Worm (Caenorhabditis elegans) whole organism, young adult: Measurements from ENCODE around the gene C02F12.5.

Experiments used
- B0035.1 ChIP-seq: sonication (generic microtip); optimal IDR thresholded peaks from 2 replicates; lab custom pipeline; 2016; ENCODE audit warnings: missing genetic modification characterization, mild to moderate bottlenecking, missing compliant biosample characterization, missing genotype, missing genetic modification reagents
- C06A6.2 ChIP-seq: fragments of 200-800 bp; sonication (Bioruptor generic); conservative IDR thresholded peaks from 2 replicates; pipeline ENCODE4 v1.3.6; 2022; ENCODE audit warnings: missing genetic modification characterization, missing compliant biosample characterization
- C17E4.6 ChIP-seq: fragments of 200-800 bp; sonication (Bioruptor generic); IDR thresholded peaks from 2 replicates; pipeline ENCODE4 v1.3.6; 2022; ENCODE audit warnings: missing genetic modification reagents, missing genetic modification characterization, missing compliant biosample characterization
- F22D6.2 ChIP-seq: sonication (generic microtip); optimal IDR thresholded peaks from 2 replicates; lab custom pipeline; 2016; ENCODE audit warnings: mild to moderate bottlenecking, missing genetic modification characterization, missing compliant biosample characterization
- F23B12.7 ChIP-seq: sonication (generic microtip); optimal IDR thresholded peaks from 2 replicates; lab custom pipeline; 2017; ENCODE audit warnings: missing genetic modification characterization, mild to moderate bottlenecking, missing compliant biosample characterization, antibody characterized with exemption, moderate library complexity; ENCODE audit not compliant: insufficient read depth
- F33H1.4 ChIP-seq: fragments of 200-800 bp; sonication (Bioruptor generic); IDR thresholded peaks from 2 replicates; pipeline ENCODE4 v1.3.6; 2022; ENCODE audit warnings: missing genetic modification reagents, missing genetic modification characterization, missing compliant biosample characterization
- F37B4.10 ChIP-seq: fragments of 200-800 bp; sonication (Bioruptor generic); IDR thresholded peaks from 2 replicates; pipeline ENCODE4 v1.3.6; 2022; ENCODE audit warnings: missing genetic modification characterization, missing compliant biosample characterization
- T26A5.8 ChIP-seq: sonication (generic microtip); optimal IDR thresholded peaks from 2 replicates; lab custom pipeline; 2016; ENCODE audit warnings: missing genetic modification characterization, missing compliant biosample characterization
- Y56A3A.18 ChIP-seq: fragments of 200-800 bp; sonication (Bioruptor generic); IDR thresholded peaks from 2 replicates; pipeline ENCODE4 v1.3.6; 2022; ENCODE audit warnings: missing genetic modification reagents, missing genetic modification characterization, missing compliant biosample characterization
- Y79H2A.3 ChIP-seq: fragments of 200-800 bp; sonication (Bioruptor generic); conservative IDR thresholded peaks from 2 replicates; pipeline ENCODE4 v1.3.6; 2022; ENCODE audit warnings: missing genetic modification reagents, missing genetic modification characterization, missing compliant biosample characterization
- akir-1 ChIP-seq: fragments of 200-800 bp; sonication (Bioruptor generic); optimal IDR thresholded peaks from 2 replicates; lab custom pipeline; 2018; ENCODE audit warnings: mild to moderate bottlenecking, missing genetic modification characterization, moderate library complexity, missing compliant biosample characterization
- bed-1 ChIP-seq: fragments of 200-800 bp; sonication (Bioruptor generic); IDR thresholded peaks from 2 replicates; pipeline ENCODE4 v1.3.6; 2022; ENCODE audit warnings: missing genetic modification reagents, missing genetic modification characterization, missing compliant biosample characterization
- ccch-3 ChIP-seq: fragments of 200-800 bp; sonication (Bioruptor generic); optimal IDR thresholded peaks from 2 replicates; lab custom pipeline; 2018; ENCODE audit warnings: mild to moderate bottlenecking, missing genetic modification characterization, missing compliant biosample characterization
- cebp-2 ChIP-seq: fragments of 200-800 bp; sonication (Bioruptor generic); IDR thresholded peaks from 2 replicates; pipeline ENCODE4 v1.3.6; 2022; ENCODE audit warnings: missing genetic modification characterization, missing compliant biosample characterization
- ceh-27 ChIP-seq: fragments of 200-800 bp; sonication (Bioruptor generic); optimal IDR thresholded peaks from 2 replicates; lab custom pipeline; 2018; ENCODE audit warnings: mild to moderate bottlenecking, missing genetic modification characterization, moderate library complexity, missing compliant biosample characterization
- ceh-40 ChIP-seq: fragments of 200-800 bp; sonication (Bioruptor generic); IDR thresholded peaks from 2 replicates; pipeline ENCODE4 v1.3.6; 2022; ENCODE audit warnings: missing genetic modification characterization, missing compliant biosample characterization
- ceh-91 ChIP-seq: fragments of 200-800 bp; sonication (Bioruptor generic); IDR thresholded peaks from 2 replicates; pipeline ENCODE4 v1.3.6; 2022; ENCODE audit warnings: missing genetic modification reagents, missing genetic modification characterization, missing compliant biosample characterization
- chd-7 ChIP-seq: sonication (generic microtip); optimal IDR thresholded peaks from 2 replicates; lab custom pipeline; 2016; ENCODE audit warnings: mild to moderate bottlenecking, missing genetic modification characterization, moderate library complexity, missing compliant biosample characterization
- die-1 ChIP-seq: sonication (generic microtip); optimal IDR thresholded peaks from 2 replicates; lab custom pipeline; 2016; ENCODE audit warnings: missing genotype, mild to moderate bottlenecking, missing genetic modification characterization, missing compliant biosample characterization
- dpff-1 ChIP-seq: sonication (generic microtip); optimal IDR thresholded peaks from 2 replicates; lab custom pipeline; 2017; ENCODE audit warnings: mild to moderate bottlenecking, missing genetic modification characterization, missing compliant biosample characterization
- egrh-3 ChIP-seq: fragments of 200-800 bp; sonication (Bioruptor generic); IDR thresholded peaks from 2 replicates; pipeline ENCODE4 v1.3.6; 2022; ENCODE audit warnings: missing genetic modification reagents, missing genetic modification characterization, missing compliant biosample characterization
- him-1 ChIP-seq: sonication (generic microtip); optimal IDR thresholded peaks from 2 replicates; lab custom pipeline; 2016; ENCODE audit warnings: missing genotype, missing genetic modification reagents, missing genetic modification characterization, missing compliant biosample characterization
- lin-54 ChIP-seq: fragments of 200-800 bp; sonication (Bioruptor generic); optimal IDR thresholded peaks from 2 replicates; lab custom pipeline; 2018; ENCODE audit warnings: mild to moderate bottlenecking, missing genetic modification characterization, missing compliant biosample characterization
- madf-3 ChIP-seq: fragments of 200-800 bp; sonication (Bioruptor generic); IDR thresholded peaks from 2 replicates; pipeline ENCODE4 v1.3.6; 2022; ENCODE audit warnings: missing genetic modification reagents, missing genetic modification characterization, missing compliant biosample characterization
- madf-6 ChIP-seq: fragments of 200-800 bp; sonication (Bioruptor generic); IDR thresholded peaks from 2 replicates; pipeline ENCODE4 v1.3.6; 2022; ENCODE audit warnings: missing genetic modification reagents, missing genetic modification characterization, missing compliant biosample characterization
- madf-8 ChIP-seq: fragments of 200-800 bp; sonication (Bioruptor generic); conservative IDR thresholded peaks from 2 replicates; pipeline ENCODE4 v1.3.6; 2022; ENCODE audit warnings: missing genetic modification reagents, missing genetic modification characterization, missing compliant biosample characterization
- mcd-1 ChIP-seq: fragments of 200-800 bp; sonication (Bioruptor generic); IDR thresholded peaks from 2 replicates; pipeline ENCODE4 v1.3.6; 2022; ENCODE audit warnings: missing genetic modification reagents, missing genetic modification characterization, missing compliant biosample characterization
- nfya-2 ChIP-seq: fragments of 200-800 bp; sonication (Bioruptor generic); IDR thresholded peaks from 2 replicates; pipeline ENCODE4 v1.3.6; 2022; ENCODE audit warnings: missing genetic modification reagents, missing genetic modification characterization, missing compliant biosample characterization
- nfyb-1 ChIP-seq: fragments of 200-800 bp; sonication (Bioruptor generic); IDR thresholded peaks from 2 replicates; pipeline ENCODE4 v1.3.6; 2022; ENCODE audit warnings: missing genetic modification reagents, missing genetic modification characterization, missing compliant biosample characterization
- rpc-1 ChIP-seq, 2 experiments: fragments of 150-350 bp in 1 of 2; sonication (generic microtip) in 1 of 2; optimal IDR thresholded peaks; 2 replicates each; lab custom pipeline; 2014 to 2018; ENCODE audit warnings: missing biosample characterization in 1 of 2, missing genetic modification characterization in 1 of 2, missing genetic modification reagents in 1 of 2, missing genotype in 1 of 2
- sea-2 ChIP-seq: fragments of 200-800 bp; sonication (Bioruptor generic); IDR thresholded peaks from 2 replicates; pipeline ENCODE4 v1.3.6; 2022; ENCODE audit warnings: missing genetic modification characterization, missing compliant biosample characterization
- snpc-1.3 ChIP-seq: sonication (generic microtip); optimal IDR thresholded peaks from 2 replicates; lab custom pipeline; 2017; ENCODE audit warnings: missing genetic modification characterization, mild to moderate bottlenecking, missing compliant biosample characterization, antibody characterized with exemption, moderate library complexity, missing genotype, missing genetic modification reagents; ENCODE audit not compliant: insufficient read depth
- snpc-3.4 ChIP-seq: sonication (generic microtip); optimal IDR thresholded peaks from 2 replicates; lab custom pipeline; 2017; ENCODE audit warnings: missing genetic modification characterization, mild to moderate bottlenecking, missing compliant biosample characterization, antibody characterized with exemption, moderate library complexity, missing genotype, missing genetic modification reagents
- snpc-4 ChIP-seq, 5 experiments: fragments of 150-350 bp in 1 of 5; sonication (generic microtip) in 4 of 5; optimal IDR thresholded peaks; 2 replicates each; lab custom pipeline; 2014 to 2018; ENCODE audit warnings: missing genetic modification characterization in 5 of 5, missing biosample characterization in 3 of 5, antibody characterized with exemption in 2 of 5, mild to moderate bottlenecking in 2 of 5, missing compliant biosample characterization in 2 of 5, missing genotype in 2 of 5, moderate library complexity in 2 of 5, missing genetic modification reagents in 1 of 5
- tbp1 ChIP-seq: fragments of 200-800 bp; sonication (Bioruptor generic); optimal IDR thresholded peaks from 2 replicates; lab custom pipeline; 2018; ENCODE audit warnings: mild to moderate bottlenecking, missing genetic modification characterization, missing compliant biosample characterization
- tbx-9 ChIP-seq: sonication (generic microtip); optimal IDR thresholded peaks from 2 replicates; lab custom pipeline; 2016; ENCODE audit warnings: borderline replicate concordance, missing genetic modification characterization, inconsistent platforms, missing compliant biosample characterization
- ztf-18 ChIP-seq: sonication (generic microtip); optimal IDR thresholded peaks from 2 replicates; lab custom pipeline; 2016; ENCODE audit warnings: missing genotype, mild to moderate bottlenecking, missing genetic modification characterization, missing compliant biosample characterization
- ztf-3 ChIP-seq: fragments of 200-800 bp; sonication (Bioruptor generic); optimal IDR thresholded peaks from 2 replicates; lab custom pipeline; 2018; ENCODE audit warnings: mild to moderate bottlenecking, missing genetic modification characterization, missing compliant biosample characterization

C02F12.5 gene

ce11 chrX:3631550-3631949, 40.3 kb downstream of the C02F12.5 start (continued):
- TF ChIP-seq rpc-1 (optimal IDR thresholded peaks at IDR 0.05; lab: Kevin White, UChicago) (no peak), rpc-1 (tag; optimal IDR thresholded peaks at IDR 0.05; lab: Kevin White, UChicago) (no peak), tbp1 (GFP tag; lab: Kevin White, UChicago) (no peak), chd-7 (tag; lab: Kevin White, UChicago) (no peak), bed-1 (GFP tag; lab: Robert Waterston, UW) (0 out of 2 replicates have a peak, but pooled peaks have one; percentile 52), nfyb-1 (GFP tag; lab: Robert Waterston, UW) (peak; percentile 51; the same call in 1 of the 2 replicates), ceh-27 (GFP tag; lab: Kevin White, UChicago) (no peak), egrh-3 (GFP tag; lab: Robert Waterston, UW) (no peak), F37B4.10 (GFP tag; lab: Robert Waterston, UW) (peak; percentile 97), ccch-3 (no peak), die-1 (tag; lab: Kevin White, UChicago) (no peak), ztf-18 (tag; lab: Kevin White, UChicago) (no peak), ceh-91 (0 out of 2 replicates have a peak, but pooled peaks have one; percentile 46), lin-54 (no peak), Y79H2A.3 (no peak), cebp-2 (GFP tag; lab: Robert Waterston, UW) (0 out of 2 replicates have a peak, but pooled peaks have one; percentile 54), snpc-3.4 (tag; lab: Kevin White, UChicago) (no peak), dpff-1 (tag; lab: Kevin White, UChicago) (no peak), mcd-1 (no peak), ztf-3 (GFP tag; lab: Kevin White, UChicago) (no peak), snpc-4 (GFP tag; optimal IDR thresholded peaks at IDR 0.05; lab: Kevin White, UChicago) (no peak), snpc-4 (tag; optimal IDR thresholded peaks at IDR 0.05; lab: Kevin White, UChicago) (no peak), B0035.1 (tag; lab: Kevin White, UChicago) (no peak), F33H1.4 (GFP tag; lab: Robert Waterston, UW) (0 out of 2 replicates have a peak, but pooled peaks have one; percentile 6)

ce11 chrX:3630090-3630489, 41.8 kb downstream of the C02F12.5 start:
- TF ChIP-seq nfya-2 (GFP tag; lab: Robert Waterston, UW) (no peak), T26A5.8 (no peak), madf-8 (GFP tag; lab: Robert Waterston, UW) (no peak), F22D6.2 (tag; lab: Kevin White, UChicago) (no peak), lin-54 (no peak), egrh-3 (GFP tag; lab: Robert Waterston, UW) (no peak), madf-3 (GFP tag; lab: Robert Waterston, UW) (no peak), akir-1 (no peak), tbx-9 (tag; lab: Kevin White, UChicago) (no peak)

- no peak for TF ChIP-seq sea-2 (GFP tag; lab: Robert Waterston, UW)
- TF ChIP-seq snpc-1.3 (tag; lab: Kevin White, UChicago), result no peak
Measured at ce11 chrX:3628016-3628415, 43.9 kb downstream of the C02F12.5 start, which contains the start of gene vep-2. Gene vep-2, plus strand, starts transcription at chrX:3628316.

ce11 chrX:3625599-3625998, 46.3 kb downstream of the C02F12.5 start:
- no peak for TF ChIP-seq madf-6 (GFP tag; lab: Robert Waterston, UW)
- TF ChIP-seq F23B12.7, result no peak
- TF ChIP-seq madf-8 (GFP tag; lab: Robert Waterston, UW), result no peak
- TF ChIP-seq Y56A3A.18, result no peak
- TF ChIP-seq C06A6.2 (GFP tag; lab: Robert Waterston, UW), result no peak
- no peak for TF ChIP-seq C17E4.6 (GFP tag; lab: Robert Waterston, UW)
- no peak for TF ChIP-seq ceh-40 (GFP tag; lab: Robert Waterston, UW)
- no peak for TF ChIP-seq him-1
